Fruit fly (Drosophila melanogaster): ENCODE data around the gene CG18178.

The CG18178 gene

dm6 chr3L:9698193-9698642, 20.7 kb downstream of the CG18178 start, which contains the start of gene Ubc4 (continued):
- TF ChIP-seq Blimp-1 (GFP tag; optimal IDR thresholded peaks at IDR 0.05) (no peak), usp (GFP tag; optimal IDR thresholded peaks at IDR 0.05) (no peak), CG8478 (optimal IDR thresholded peaks at IDR 0.05) (no peak), Trl (optimal IDR thresholded peaks at IDR 0.05) (peak in 1 of 2 experiments; percentile 30), Trl (GFP tag; optimal IDR thresholded peaks at IDR 0.05) (no peak), Myb (GFP tag; optimal IDR thresholded peaks at IDR 0.05) (peak; percentile 92), Adf1 (GFP tag; IDR thresholded peaks at IDR 0.05) (peak; percentile 25; the same call in 1 of the 2 replicates), Nf-YA (GFP tag; IDR thresholded peaks at IDR 0.05) (no peak), Sin3A (optimal IDR thresholded peaks at IDR 0.05) (peak; percentile 18), gt (GFP tag; IDR thresholded peaks at IDR 0.05) (no peak), cad (GFP tag; optimal IDR thresholded peaks at IDR 0.05) (no peak), E2f2 (GFP tag; IDR thresholded peaks at IDR 0.05) (peak; percentile 98), sna (GFP tag; IDR thresholded peaks at IDR 0.05; ENCODE audit: partially characterized antibody) (peak; percentile 88), CG13287 (GFP tag; IDR thresholded peaks at IDR 0.05; ENCODE audit: partially characterized antibody) (peak; percentile 91), crol (GFP tag; IDR thresholded peaks at IDR 0.05) (peak; percentile 62), CG34224 (GFP tag; IDR thresholded peaks at IDR 0.05; ENCODE audit: partially characterized antibody) (peak; percentile 87), ham (GFP tag; IDR thresholded peaks at IDR 0.05) (no peak), CG2120 (GFP tag; optimal IDR thresholded peaks at IDR 0.05) (peak; percentile 51), ci (GFP tag; IDR thresholded peaks at IDR 0.05) (peak; percentile 21; the same call in 1 of the 3 replicates), tll (GFP tag; optimal IDR thresholded peaks at IDR 0.05) (no peak), btn (GFP tag; optimal IDR thresholded peaks at IDR 0.05) (no peak), CG7271 (tag; optimal IDR thresholded peaks at IDR 0.05) (no peak), CG12942 (GFP tag; optimal IDR thresholded peaks at IDR 0.05) (no peak), CG13624 (GFP tag; optimal IDR thresholded peaks at IDR 0.05) (peak; percentile 8), CG7963 (GFP tag; IDR thresholded peaks at IDR 0.05; ENCODE audit: partially characterized antibody) (peak; percentile 86), vvl (GFP tag; IDR thresholded peaks at IDR 0.05) (peak; percentile 58), CG16813 (GFP tag; IDR thresholded peaks at IDR 0.05; ENCODE audit: partially characterized antibody) (peak; percentile 75), CG11696 (GFP tag; IDR thresholded peaks at IDR 0.05) (no peak), gro (GFP tag; optimal IDR thresholded peaks at IDR 0.05) (peak; percentile 42), mld (GFP tag; IDR thresholded peaks at IDR 0.05; ENCODE audit: partially characterized antibody) (peak; percentile 71; the same call in 2 of the 3 replicates), her (GFP tag; optimal IDR thresholded peaks at IDR 0.05) (peak; percentile 19), ken (GFP tag; IDR thresholded peaks at IDR 0.05) (no peak), Hmx (GFP tag; optimal IDR thresholded peaks at IDR 0.05) (no peak), Dip3 (GFP tag; optimal IDR thresholded peaks at IDR 0.05) (peak; percentile 4), sug (tag; optimal IDR thresholded peaks at IDR 0.05) (peak; percentile 78), gce (GFP tag; IDR thresholded peaks at IDR 0.05) (no peak), CG12659 (GFP tag; optimal IDR thresholded peaks at IDR 0.05) (peak; percentile 57), lilli (GFP tag; optimal IDR thresholded peaks at IDR 0.05) (peak; percentile 42), Pdp1 (GFP tag; optimal IDR thresholded peaks at IDR 0.05) (peak in 1 of 2 experiments; percentile 72), nmo (GFP tag; optimal IDR thresholded peaks at IDR 0.05) (peak; percentile 10), CG11695 (GFP tag; IDR thresholded peaks at IDR 0.05) (no peak), amos (GFP tag; IDR thresholded peaks at IDR 0.05; ENCODE audit: partially characterized antibody) (peak; percentile 91; the same call in 1 of the 2 replicates), ATbp (GFP tag; optimal IDR thresholded peaks at IDR 0.05) (no peak), Meics (GFP tag; optimal IDR thresholded peaks at IDR 0.05) (no peak), CG17328 (GFP tag; IDR thresholded peaks at IDR 0.05) (no peak), CG6689 (GFP tag; IDR thresholded peaks at IDR 0.05) (0 out of 2 replicates have a peak, but pooled peaks have one; percentile 8), Sry-β (GFP tag; optimal IDR thresholded peaks at IDR 0.05) (peak; percentile 38), CG7786 (GFP tag; optimal IDR thresholded peaks at IDR 0.05) (no peak), Spps (tag; optimal IDR thresholded peaks at IDR 0.05) (no peak), CTCF (GFP tag; optimal IDR thresholded peaks at IDR 0.05) (peak; percentile 75), Mrtf (GFP tag; IDR thresholded peaks at IDR 0.05) (0 out of 3 replicates have a peak, but pooled peaks have one; percentile 32), ewg (GFP tag; optimal IDR thresholded peaks at IDR 0.05) (no peak)

Measured in whole organism, embryonic.